Worm (Caenorhabditis elegans): Measurements from ENCODE around the gene F18A11.2.

F18A11.2 gene

ce11 chrII:12990191-12990590, 41.3 kb upstream of the F18A11.2 start:
- TF ChIP-seq ztf-22 (GFP tag; optimal IDR thresholded peaks at IDR 0.05) (no peak), K11D2.4 (GFP tag; IDR thresholded peaks at IDR 0.05) (no peak), attf-6 (GFP tag; IDR thresholded peaks at IDR 0.05) (no peak), Y56A3A.18 (GFP tag; IDR thresholded peaks at IDR 0.05) (no peak), nhr-120 (GFP tag; IDR thresholded peaks at IDR 0.05) (no peak), hlh-12 (tag; optimal IDR thresholded peaks at IDR 0.05) (no peak), dpl-1 (GFP tag; optimal IDR thresholded peaks at IDR 0.05) (no peak), mxl-1 (tag; optimal IDR thresholded peaks at IDR 0.05) (no peak), ceh-58 (GFP tag; IDR thresholded peaks at IDR 0.05) (no peak), ceh-79 (tag; optimal IDR thresholded peaks at IDR 0.05) (no peak), T26A5.8 (tag; optimal IDR thresholded peaks at IDR 0.05) (no peak)

- TF ChIP-seq lir-1 (GFP tag; conservative IDR thresholded peaks at IDR 0.05), result no peak
- TF ChIP-seq rec-8 (tag; optimal IDR thresholded peaks at IDR 0.05), result no peak
- no peak for TF ChIP-seq rcor-1 (GFP tag; IDR thresholded peaks at IDR 0.05)
- TF ChIP-seq Y67H2A.10 (GFP tag; conservative IDR thresholded peaks at IDR 0.05), result no peak
- no peak for TF ChIP-seq lin-26 (GFP tag; IDR thresholded peaks at IDR 0.05)
- no peak for TF ChIP-seq Y95B8A.8 (GFP tag; IDR thresholded peaks at IDR 0.05)
- no peak for TF ChIP-seq nhr-120 (GFP tag; IDR thresholded peaks at IDR 0.05)
- no peak for TF ChIP-seq bed-1 (GFP tag; IDR thresholded peaks at IDR 0.05)
- TF ChIP-seq sptf-2 (GFP tag; optimal IDR thresholded peaks at IDR 0.05), result no peak
- TF ChIP-seq B0019.2 (GFP tag; conservative IDR thresholded peaks at IDR 0.05), result no peak
- no peak for TF ChIP-seq snpc-4 (GFP tag; optimal IDR thresholded peaks at IDR 0.05)
- no peak for TF ChIP-seq snpc-4 (tag; optimal IDR thresholded peaks at IDR 0.05)
- TF ChIP-seq nhr-179 (tag; optimal IDR thresholded peaks at IDR 0.05), result no peak
- no peak for TF ChIP-seq T26A5.8 (tag; optimal IDR thresholded peaks at IDR 0.05)
- TF ChIP-seq ztf-25 (GFP tag; IDR thresholded peaks at IDR 0.05), result no peak
- TF ChIP-seq ztf-28 (GFP tag; IDR thresholded peaks at IDR 0.05), result no peak
Observed at ce11 chrII:12990964-12991593, 40.4 kb upstream of the F18A11.2 start.

- no peak for TF ChIP-seq hlh-12 (tag; optimal IDR thresholded peaks at IDR 0.05)
- no peak for TF ChIP-seq fkh-3 (tag; optimal IDR thresholded peaks at IDR 0.05)
- TF ChIP-seq dpl-1 (GFP tag; optimal IDR thresholded peaks at IDR 0.05), result no peak
- TF ChIP-seq Y67H2A.10 (GFP tag; conservative IDR thresholded peaks at IDR 0.05), result no peak
- TF ChIP-seq lag-1 (GFP tag; IDR thresholded peaks at IDR 0.05), result no peak
- TF ChIP-seq madf-10 (tag; optimal IDR thresholded peaks at IDR 0.05), result no peak
- TF ChIP-seq F10E7.11 (tag; optimal IDR thresholded peaks at IDR 0.05), result no peak
- TF ChIP-seq nhr-179 (tag; optimal IDR thresholded peaks at IDR 0.05), result no peak
- TF ChIP-seq F55B11.4 (tag; optimal IDR thresholded peaks at IDR 0.05; ENCODE audit: borderline replicate concordance, insufficient read depth), result no peak
- TF ChIP-seq lir-1 (GFP tag; conservative IDR thresholded peaks at IDR 0.05), result no peak
- TF ChIP-seq ztf-25 (GFP tag; IDR thresholded peaks at IDR 0.05), result no peak
- no peak for TF ChIP-seq rpc-1 (optimal IDR thresholded peaks at IDR 0.05)
- no peak for TF ChIP-seq rpc-1 (tag; optimal IDR thresholded peaks at IDR 0.05)
- no peak for TF ChIP-seq bed-2 (GFP tag; IDR thresholded peaks at IDR 0.05)
- TF ChIP-seq madf-6 (GFP tag; IDR thresholded peaks at IDR 0.05), result no peak
Observed at ce11 chrII:12991594-12991993, 39.9 kb upstream of the F18A11.2 start.

ce11 chrII:12992193-12992592, 39.3 kb upstream of the F18A11.2 start:
- TF ChIP-seq lin-35 (GFP tag; optimal IDR thresholded peaks at IDR 0.05) (no peak), dpl-1 (GFP tag; optimal IDR thresholded peaks at IDR 0.05) (no peak), athp-1 (tag; optimal IDR thresholded peaks at IDR 0.05) (no peak), zim-3 (tag; optimal IDR thresholded peaks at IDR 0.05) (no peak), egrh-3 (GFP tag; IDR thresholded peaks at IDR 0.05) (peak; percentile 85; the same call in 1 of the 2 replicates), zfh-2 (GFP tag; conservative IDR thresholded peaks at IDR 0.05) (peak; percentile 82), Y79H2A.3 (GFP tag; conservative IDR thresholded peaks at IDR 0.05) (no peak), xnd-1 (tag; optimal IDR thresholded peaks at IDR 0.05) (no peak), ekl-4 (GFP tag; IDR thresholded peaks at IDR 0.05) (no peak)

Measured in whole organism, young adult.